Fruit fly (Drosophila melanogaster): ENCODE results near the gene CG34292.

The CG34292 gene

dm6 chr3R:27067362-27067761 is 5.3 kb downstream of the CG34292 start:
- TF ChIP-seq psq (optimal IDR thresholded peaks at IDR 0.05) (no peak), insv (optimal IDR thresholded peaks at IDR 0.05) (no peak), Sin3A (optimal IDR thresholded peaks at IDR 0.05) (no peak), Myc (optimal IDR thresholded peaks at IDR 0.05) (no peak), ttk (optimal IDR thresholded peaks at IDR 0.05) (no peak), h (optimal IDR thresholded peaks at IDR 0.05) (no peak)

- TF ChIP-seq Sin3A (optimal IDR thresholded peaks at IDR 0.05) = no peak
- TF ChIP-seq Myc (optimal IDR thresholded peaks at IDR 0.05) = no peak
- TF ChIP-seq h (optimal IDR thresholded peaks at IDR 0.05) = no peak
- no peak for TF ChIP-seq psq (optimal IDR thresholded peaks at IDR 0.05)
- TF ChIP-seq insv (optimal IDR thresholded peaks at IDR 0.05) = no peak
- TF ChIP-seq ttk (optimal IDR thresholded peaks at IDR 0.05) = no peak
Measured at dm6 chr3R:27069201-27069600, 7.2 kb downstream of the CG34292 start.

- TF ChIP-seq Sin3A (optimal IDR thresholded peaks at IDR 0.05) (no peak), Myc (optimal IDR thresholded peaks at IDR 0.05) (no peak), ttk (optimal IDR thresholded peaks at IDR 0.05) (no peak), psq (optimal IDR thresholded peaks at IDR 0.05) (no peak), h (optimal IDR thresholded peaks at IDR 0.05) (no peak), insv (optimal IDR thresholded peaks at IDR 0.05) (no peak)
Measured at dm6 chr3R:27069810-27070625, 8.0 kb downstream of the CG34292 start, which contains the start of gene spz. TSS of gene spz (minus strand) at chr3R:27070070.

DNA sequence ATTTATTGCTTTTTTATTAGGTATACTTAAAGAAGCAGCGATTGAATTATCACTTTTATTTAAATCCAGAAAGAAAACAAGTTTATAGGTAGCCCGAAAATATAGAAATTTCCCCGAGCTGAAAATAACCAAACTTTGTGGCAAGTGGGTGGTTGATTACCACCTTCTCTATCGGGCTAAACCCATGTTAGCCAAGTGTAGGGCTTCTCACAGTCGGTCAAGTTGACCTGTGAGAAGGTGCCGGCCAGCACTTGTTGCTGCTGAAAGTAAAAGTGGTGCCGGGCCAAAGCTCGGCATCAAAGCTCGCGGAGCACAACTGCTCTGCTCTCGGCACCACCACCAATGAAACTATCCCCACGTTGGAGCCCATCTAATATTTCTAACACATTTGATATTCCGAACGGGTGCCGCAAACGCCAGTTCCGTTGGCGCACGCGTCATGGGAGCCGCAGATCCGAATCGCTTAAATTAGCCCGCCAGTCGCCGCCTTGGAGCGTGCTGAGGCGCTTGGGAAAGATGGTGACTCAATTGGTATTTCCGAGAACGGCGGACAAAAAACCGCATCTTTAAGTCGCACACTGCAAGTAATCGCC is 9.0 kb downstream of the CG34292 start:
- no peak for TF ChIP-seq Myc (optimal IDR thresholded peaks at IDR 0.05)
- TF ChIP-seq Sin3A (optimal IDR thresholded peaks at IDR 0.05) = no peak
- no peak for TF ChIP-seq psq (optimal IDR thresholded peaks at IDR 0.05)
- no peak for TF ChIP-seq ttk (optimal IDR thresholded peaks at IDR 0.05)
- TF ChIP-seq insv (optimal IDR thresholded peaks at IDR 0.05) = no peak
- no peak for TF ChIP-seq h (optimal IDR thresholded peaks at IDR 0.05)

- TF ChIP-seq ttk (optimal IDR thresholded peaks at IDR 0.05) = no peak
- TF ChIP-seq Sin3A (optimal IDR thresholded peaks at IDR 0.05) = no peak
- no peak for TF ChIP-seq insv (optimal IDR thresholded peaks at IDR 0.05)
- no peak for TF ChIP-seq Myc (optimal IDR thresholded peaks at IDR 0.05)
- no peak for TF ChIP-seq psq (optimal IDR thresholded peaks at IDR 0.05)
- no peak for TF ChIP-seq h (optimal IDR thresholded peaks at IDR 0.05)
Measured at dm6 chr3R:27075694-27076093, 13.7 kb downstream of the CG34292 start, which contains the start of gene CG14257. TSS of gene CG14257 (plus strand) at chr3R:27075870.

DNA sequence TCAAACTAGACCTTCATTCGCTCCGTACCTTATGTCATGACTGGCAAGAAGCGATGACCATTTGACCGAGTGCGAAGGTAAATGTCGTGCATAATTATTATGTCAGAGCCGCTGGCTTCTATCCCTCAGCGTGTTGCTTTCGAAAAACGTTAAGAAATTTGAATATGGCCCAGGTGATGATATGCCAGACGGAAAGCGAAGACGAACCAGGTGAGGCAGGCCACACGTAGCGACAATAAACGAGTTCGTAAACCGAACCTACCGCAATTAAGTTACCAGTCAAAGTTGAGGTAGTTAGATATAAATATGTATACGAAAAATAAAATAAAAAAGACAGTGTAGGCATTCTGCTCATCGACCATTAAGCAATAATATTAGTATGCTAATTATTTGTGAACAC is 14.6 kb downstream of the CG34292 start:
- TF ChIP-seq insv (optimal IDR thresholded peaks at IDR 0.05) (no peak), Myc (optimal IDR thresholded peaks at IDR 0.05) (no peak), psq (optimal IDR thresholded peaks at IDR 0.05) (no peak), ttk (optimal IDR thresholded peaks at IDR 0.05) (no peak), Sin3A (optimal IDR thresholded peaks at IDR 0.05) (no peak), h (optimal IDR thresholded peaks at IDR 0.05) (no peak)

- TF ChIP-seq ttk (optimal IDR thresholded peaks at IDR 0.05) = no peak
- no peak for TF ChIP-seq Sin3A (optimal IDR thresholded peaks at IDR 0.05)
- no peak for TF ChIP-seq Myc (optimal IDR thresholded peaks at IDR 0.05)
- no peak for TF ChIP-seq h (optimal IDR thresholded peaks at IDR 0.05)
- no peak for TF ChIP-seq psq (optimal IDR thresholded peaks at IDR 0.05)
- no peak for TF ChIP-seq insv (optimal IDR thresholded peaks at IDR 0.05)
Measured at dm6 chr3R:27082752-27083151, 20.7 kb downstream of the CG34292 start.

DNA sequence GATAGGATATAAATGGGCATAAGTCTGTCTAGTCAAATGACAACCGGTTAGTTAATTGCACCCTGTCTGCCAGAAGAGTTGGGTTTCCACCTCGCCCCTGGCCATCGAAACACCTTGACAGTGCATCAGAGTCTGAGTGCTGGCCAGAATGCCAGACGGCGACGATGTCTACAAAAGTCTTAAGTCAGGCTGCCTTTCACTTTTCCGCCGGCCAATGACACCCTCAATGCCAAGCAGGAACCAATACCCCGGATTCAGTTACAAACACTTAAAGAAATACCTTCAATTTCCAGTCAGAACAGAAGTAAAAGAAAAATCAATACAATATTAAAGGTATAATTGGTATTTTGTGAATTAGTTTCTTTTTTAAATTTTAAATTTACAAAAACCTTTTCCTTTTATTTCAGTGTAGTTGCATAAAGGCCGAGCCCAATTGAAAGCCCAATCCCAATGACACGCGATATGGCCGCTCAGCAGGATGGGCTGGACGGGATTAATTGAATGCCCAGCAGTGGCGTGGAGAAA is 22.6 kb downstream of the CG34292 start:
- TF ChIP-seq Myc (optimal IDR thresholded peaks at IDR 0.05) (no peak), Sin3A (optimal IDR thresholded peaks at IDR 0.05) (no peak), h (optimal IDR thresholded peaks at IDR 0.05) (no peak), insv (optimal IDR thresholded peaks at IDR 0.05) (no peak), ttk (optimal IDR thresholded peaks at IDR 0.05) (no peak), psq (optimal IDR thresholded peaks at IDR 0.05) (no peak)

dm6 chr3R:27087549-27087948 is 25.5 kb downstream of the CG34292 start, which contains the start of gene Cpr97Ea:
TSS of gene Cpr97Ea (minus strand) at chr3R:27087778.
- TF ChIP-seq insv (optimal IDR thresholded peaks at IDR 0.05) (no peak), Myc (optimal IDR thresholded peaks at IDR 0.05) (no peak), psq (optimal IDR thresholded peaks at IDR 0.05) (no peak), h (optimal IDR thresholded peaks at IDR 0.05) (no peak), Sin3A (optimal IDR thresholded peaks at IDR 0.05) (no peak), ttk (optimal IDR thresholded peaks at IDR 0.05) (no peak)

dm6 chr3R:27091106-27091505 is 29.1 kb downstream of the CG34292 start, which contains the start of gene Cpr97Eb:
TSS of gene Cpr97Eb (minus strand) at chr3R:27091130.
- TF ChIP-seq psq (optimal IDR thresholded peaks at IDR 0.05) = no peak
- TF ChIP-seq Myc (optimal IDR thresholded peaks at IDR 0.05) = no peak
- no peak for TF ChIP-seq Sin3A (optimal IDR thresholded peaks at IDR 0.05)
- TF ChIP-seq h (optimal IDR thresholded peaks at IDR 0.05) = no peak
- no peak for TF ChIP-seq ttk (optimal IDR thresholded peaks at IDR 0.05)
- no peak for TF ChIP-seq insv (optimal IDR thresholded peaks at IDR 0.05)

DNA sequence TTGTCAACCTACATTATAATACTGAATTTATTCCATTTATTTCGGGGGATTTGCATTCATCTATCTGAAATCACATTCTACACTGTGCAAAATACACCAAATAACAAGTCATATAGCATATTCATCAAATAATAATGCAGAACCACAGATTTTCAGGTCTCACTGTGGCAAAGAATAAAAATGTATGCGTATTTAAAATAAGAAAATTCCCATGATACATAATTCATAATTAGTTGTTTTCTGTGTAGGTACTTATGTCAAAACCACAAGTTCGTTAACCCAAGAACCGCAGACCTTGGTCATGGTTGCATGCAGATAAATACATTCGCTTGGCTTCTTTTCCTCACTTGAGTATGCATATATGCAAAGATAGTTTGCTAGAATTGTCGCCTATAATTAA is 30.2 kb downstream of the CG34292 start:
- no peak for TF ChIP-seq Sin3A (optimal IDR thresholded peaks at IDR 0.05)
- TF ChIP-seq psq (optimal IDR thresholded peaks at IDR 0.05) = no peak
- no peak for TF ChIP-seq insv (optimal IDR thresholded peaks at IDR 0.05)
- no peak for TF ChIP-seq Myc (optimal IDR thresholded peaks at IDR 0.05)
- no peak for TF ChIP-seq ttk (optimal IDR thresholded peaks at IDR 0.05)
- no peak for TF ChIP-seq h (optimal IDR thresholded peaks at IDR 0.05)

DNA sequence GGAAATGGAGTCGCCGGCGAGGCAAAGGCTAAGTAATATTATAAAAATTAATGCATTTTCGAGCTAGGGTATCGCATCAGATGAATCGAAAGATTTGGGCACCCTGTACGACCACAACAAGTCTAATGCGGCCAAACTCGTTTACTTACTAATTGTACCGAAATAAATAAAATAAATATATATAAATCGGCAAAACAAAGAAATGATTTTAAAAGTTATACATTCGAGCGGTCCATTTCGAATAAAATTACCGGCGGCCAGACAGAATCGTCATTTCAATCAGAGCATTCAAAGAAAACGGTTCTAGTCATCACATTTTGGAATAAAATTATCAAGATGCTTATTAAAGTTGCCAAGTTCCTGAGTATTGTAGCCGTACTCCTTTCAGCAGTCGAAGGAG is 30.8 kb downstream of the CG34292 start, which contains the start of gene CG14258:
Gene CG14258, plus strand, starts transcription at position 301 of the 400 bp plus-strand sequence.
- TF ChIP-seq h (optimal IDR thresholded peaks at IDR 0.05) (no peak), Myc (optimal IDR thresholded peaks at IDR 0.05) (no peak), Sin3A (optimal IDR thresholded peaks at IDR 0.05) (no peak), psq (optimal IDR thresholded peaks at IDR 0.05) (no peak)
